Fruit fly (Drosophila melanogaster) whole organism, prepupa: ENCODE measurements around the gene CG6325.
A peak's percentile ranks its signal among the peaks of the same experiment; 100 is the strongest.

ENCODE experiments used
- CG11294 ChIP-seq: fragments of 200-800 bp; sonication (Bioruptor generic); IDR thresholded peaks from 2 replicates; pipeline ENCODE4 v1.3.6; 2022; ENCODE audit warnings: missing biosample characterization, missing genetic modification characterization
- CG11762 ChIP-seq: fragments of 200-800 bp; sonication (Bioruptor generic); optimal IDR thresholded peaks from 3 replicates; lab custom pipeline; 2016; ENCODE audit warnings: missing biosample characterization, missing genetic modification characterization; ENCODE audit not compliant: insufficient read depth
- CG15336 ChIP-seq: fragments of 200-800 bp; sonication (Bioruptor generic); IDR thresholded peaks from 2 replicates; pipeline ENCODE4 v1.3.6; 2022; ENCODE audit warnings: missing biosample characterization, missing genetic modification characterization
- CG3032 ChIP-seq: fragments of 200-800 bp; optimal IDR thresholded peaks from 2 replicates; lab custom pipeline; 2019; ENCODE audit warnings: missing biosample characterization, mild to moderate bottlenecking, missing genetic modification characterization, moderate library complexity
- CG31627 ChIP-seq: fragments of 200-800 bp; sonication (Bioruptor generic); optimal IDR thresholded peaks from 3 replicates; lab custom pipeline; 2016; ENCODE audit warnings: missing biosample characterization, missing genetic modification characterization
- CG32006 ChIP-seq: fragments of 200-800 bp; sonication (Bioruptor generic); optimal IDR thresholded peaks from 3 replicates; lab custom pipeline; 2017; ENCODE audit warnings: missing biosample characterization, mild to moderate bottlenecking, missing genetic modification characterization
- CG6163 ChIP-seq: fragments of 200-800 bp; sonication (Bioruptor generic); IDR thresholded peaks from 3 replicates; pipeline ENCODE4 v1.3.6; 2022; ENCODE audit warnings: missing biosample characterization, missing genetic modification characterization
- CG6792 ChIP-seq: fragments of 200-800 bp; sonication (Bioruptor generic); optimal IDR thresholded peaks from 3 replicates; lab custom pipeline; 2016; ENCODE audit warnings: missing biosample characterization, missing genetic modification characterization
- CG8632 ChIP-seq: fragments of 200-800 bp; sonication (Bioruptor generic); optimal IDR thresholded peaks from 3 replicates; lab custom pipeline; 2016; ENCODE audit warnings: missing biosample characterization, missing genetic modification characterization
- Eip75B ChIP-seq: fragments of 200-800 bp; sonication (Bioruptor generic); optimal IDR thresholded peaks from 3 replicates; lab custom pipeline; 2016; ENCODE audit warnings: missing biosample characterization, missing genetic modification characterization
- Eip78C ChIP-seq: fragments of 200-800 bp; sonication (Bioruptor generic); peaks from one replicate; lab custom pipeline; 2016; ENCODE audit warnings: missing biosample characterization, missing genetic modification characterization
- Eip93F ChIP-seq: fragments of 200-800 bp; sonication (Bioruptor generic); optimal IDR thresholded peaks from 2 replicates; lab custom pipeline; 2016; ENCODE audit warnings: missing biosample characterization, mild to moderate bottlenecking, missing genetic modification characterization
- Ets96B ChIP-seq: fragments of 200-800 bp; optimal IDR thresholded peaks from 2 replicates; lab custom pipeline; 2019; ENCODE audit warnings: missing biosample characterization, mild to moderate bottlenecking, missing genetic modification characterization, moderate library complexity
- Gug ChIP-seq: fragments of 200-800 bp; sonication (Bioruptor generic); IDR thresholded peaks from 2 replicates; pipeline ENCODE4 v1.3.6; 2022; ENCODE audit warnings: missing biosample characterization, missing genetic modification characterization
- Hr39 ChIP-seq: fragments of 200-800 bp; sonication (Bioruptor generic); optimal IDR thresholded peaks from 2 replicates; lab custom pipeline; 2016; ENCODE audit warnings: missing biosample characterization, missing genetic modification characterization
- Hr4 ChIP-seq: fragments of 200-800 bp; sonication (Bioruptor generic); optimal IDR thresholded peaks from 3 replicates; lab custom pipeline; 2016; ENCODE audit warnings: missing biosample characterization, missing genetic modification characterization
- Lpt ChIP-seq: fragments of 200-800 bp; sonication (Bioruptor generic); optimal IDR thresholded peaks from 3 replicates; lab custom pipeline; 2016; ENCODE audit warnings: missing biosample characterization, missing genetic modification characterization
- Met ChIP-seq: fragments of 200-800 bp; sonication (Bioruptor generic); optimal IDR thresholded peaks from 3 replicates; lab custom pipeline; 2016; ENCODE audit warnings: missing biosample characterization, missing genetic modification characterization
- OdsH ChIP-seq: fragments of 200-800 bp; sonication (Bioruptor generic); optimal IDR thresholded peaks from 3 replicates; lab custom pipeline; 2016; ENCODE audit warnings: missing biosample characterization, missing genetic modification characterization
- Smox ChIP-seq: fragments of 200-800 bp; sonication (Bioruptor generic); optimal IDR thresholded peaks from 3 replicates; lab custom pipeline; 2016; ENCODE audit warnings: missing biosample characterization, missing genetic modification characterization
- Sox14 ChIP-seq: fragments of 200-800 bp; sonication (Bioruptor generic); optimal IDR thresholded peaks from 3 replicates; lab custom pipeline; 2016; ENCODE audit warnings: missing biosample characterization, missing genetic modification characterization
- achi ChIP-seq: fragments of 200-800 bp; sonication (Bioruptor generic); optimal IDR thresholded peaks from 3 replicates; lab custom pipeline; 2016; ENCODE audit warnings: missing biosample characterization, missing genetic modification characterization
- acj6 ChIP-seq: fragments of 200-800 bp; sonication (Bioruptor generic); optimal IDR thresholded peaks from 3 replicates; lab custom pipeline; 2016; ENCODE audit warnings: missing biosample characterization, missing genetic modification characterization
- cyc ChIP-seq: fragments of 200-800 bp; sonication (Bioruptor generic); optimal IDR thresholded peaks from 3 replicates; lab custom pipeline; 2016; ENCODE audit warnings: missing biosample characterization, missing genetic modification characterization
- eg ChIP-seq: fragments of 200-800 bp; sonication (Bioruptor generic); IDR thresholded peaks from 3 replicates; pipeline ENCODE4 v1.3.6; 2022; ENCODE audit warnings: missing biosample characterization, missing genetic modification characterization
- esn ChIP-seq: fragments of 200-800 bp; sonication (Bioruptor generic); optimal IDR thresholded peaks from 2 replicates; lab custom pipeline; 2016; ENCODE audit warnings: missing biosample characterization, mild to moderate bottlenecking, missing genetic modification characterization, moderate library complexity
- fd85E ChIP-seq: fragments of 200-800 bp; sonication (Bioruptor generic); optimal IDR thresholded peaks from 3 replicates; lab custom pipeline; 2016; ENCODE audit warnings: missing biosample characterization, missing genetic modification characterization
- fkh ChIP-seq: fragments of 200-800 bp; sonication (Bioruptor generic); optimal IDR thresholded peaks from 3 replicates; lab custom pipeline; 2017; ENCODE audit warnings: missing biosample characterization, mild to moderate bottlenecking, missing genetic modification characterization, moderate library complexity
- salr ChIP-seq, 2 experiments: fragments of 200-800 bp; sonication (Bioruptor generic); optimal IDR thresholded peaks; 3 replicates each; lab custom pipeline; 2016 to 2018; ENCODE audit warnings: missing biosample characterization in 2 of 2, missing genetic modification characterization in 2 of 2, mild to moderate bottlenecking in 1 of 2
- ss ChIP-seq, 2 experiments: fragments of 200-800 bp; sonication (Bioruptor generic); optimal IDR thresholded peaks; 2 replicates in 1 of 2; 3 replicates in 1 of 2; lab custom pipeline; 2017 to 2018; ENCODE audit warnings: mild to moderate bottlenecking in 2 of 2, missing biosample characterization in 2 of 2, missing genetic modification characterization in 2 of 2, moderate library complexity in 1 of 2
- svp ChIP-seq: fragments of 200-800 bp; sonication (Bioruptor generic); peaks from one replicate; lab custom pipeline; 2016; ENCODE audit warnings: missing biosample characterization, missing genetic modification characterization
- vri ChIP-seq: fragments of 200-800 bp; sonication (Bioruptor generic); optimal IDR thresholded peaks from 3 replicates; lab custom pipeline; 2016; ENCODE audit warnings: missing biosample characterization, mild to moderate bottlenecking, missing genetic modification characterization

CG6325 gene

DNA sequence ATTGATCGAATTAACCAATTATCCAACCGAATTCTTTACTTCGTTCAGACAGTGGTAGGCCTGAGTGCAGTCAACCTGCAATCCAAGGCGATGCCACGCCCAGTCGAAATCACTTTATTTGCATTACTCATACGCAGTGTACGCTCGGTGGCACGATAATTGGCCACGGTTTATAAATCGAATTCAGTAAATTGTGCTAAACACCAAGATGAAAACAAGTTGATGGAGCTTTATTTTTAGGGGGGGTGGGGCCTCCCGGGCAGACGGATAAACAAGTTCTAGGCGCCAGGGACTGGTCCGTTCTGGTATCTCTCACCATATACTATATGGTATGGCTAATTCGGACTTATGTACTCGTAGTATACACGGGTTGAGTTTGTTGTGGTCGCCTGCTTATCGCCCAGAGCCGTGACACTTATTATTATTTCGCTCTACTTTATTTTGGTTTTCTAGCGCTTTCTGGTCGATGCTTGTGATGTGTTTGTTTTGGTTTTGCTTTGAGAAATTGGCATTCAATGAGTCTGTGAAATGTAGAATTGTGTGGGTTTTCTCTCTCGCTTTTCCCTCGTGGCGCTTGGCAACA is 11.8 kb downstream of the CG6325 start:
- TF ChIP-seq cyc (GFP tag; lab: Kevin White, UChicago) (no peak), fd85E (GFP tag; lab: Kevin White, UChicago) (no peak), achi (GFP tag; lab: Kevin White, UChicago) (no peak), Eip93F (GFP tag; lab: Kevin White, UChicago) (no peak), salr (GFP tag; optimal IDR thresholded peaks at IDR 0.05; lab: Kevin White, UChicago) (no peak), CG3032 (tag; lab: Kevin White, UChicago) (no peak), Hr39 (no peak), CG11762 (GFP tag; lab: Kevin White, UChicago) (no peak), ss (GFP tag; optimal IDR thresholded peaks at IDR 0.05; lab: Kevin White, UChicago) (no peak), CG6792 (no peak), OdsH (GFP tag; lab: Kevin White, UChicago) (no peak), CG32006 (GFP tag; lab: Kevin White, UChicago) (no peak)

DNA sequence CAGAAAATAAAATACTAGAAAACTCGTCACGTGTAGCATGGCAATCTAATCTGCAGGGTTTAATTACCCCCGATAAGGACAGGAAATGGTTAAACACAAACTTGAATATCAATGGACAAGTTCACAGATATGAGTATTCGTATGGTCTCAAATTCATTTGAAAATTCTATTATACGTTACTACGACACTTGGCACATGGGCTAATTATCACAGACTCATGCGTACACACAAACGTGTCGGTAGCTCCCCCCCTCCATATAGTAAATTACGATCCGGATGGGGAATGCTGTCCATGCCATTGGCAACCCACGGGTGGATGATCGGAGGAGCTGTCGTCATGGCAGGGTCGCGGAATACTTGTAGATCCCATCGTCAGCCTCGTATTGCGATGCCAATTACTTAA is 12.7 kb downstream of the CG6325 start:
- TF ChIP-seq vri (GFP tag; lab: Kevin White, UChicago) (peak; percentile 50), Eip93F (GFP tag; lab: Kevin White, UChicago) (no peak), CG6163 (GFP tag; lab: Robert Waterston, UW) (no peak), Hr4 (GFP tag; lab: Kevin White, UChicago) (no peak), Lpt (GFP tag; lab: Kevin White, UChicago) (no peak)

DNA sequence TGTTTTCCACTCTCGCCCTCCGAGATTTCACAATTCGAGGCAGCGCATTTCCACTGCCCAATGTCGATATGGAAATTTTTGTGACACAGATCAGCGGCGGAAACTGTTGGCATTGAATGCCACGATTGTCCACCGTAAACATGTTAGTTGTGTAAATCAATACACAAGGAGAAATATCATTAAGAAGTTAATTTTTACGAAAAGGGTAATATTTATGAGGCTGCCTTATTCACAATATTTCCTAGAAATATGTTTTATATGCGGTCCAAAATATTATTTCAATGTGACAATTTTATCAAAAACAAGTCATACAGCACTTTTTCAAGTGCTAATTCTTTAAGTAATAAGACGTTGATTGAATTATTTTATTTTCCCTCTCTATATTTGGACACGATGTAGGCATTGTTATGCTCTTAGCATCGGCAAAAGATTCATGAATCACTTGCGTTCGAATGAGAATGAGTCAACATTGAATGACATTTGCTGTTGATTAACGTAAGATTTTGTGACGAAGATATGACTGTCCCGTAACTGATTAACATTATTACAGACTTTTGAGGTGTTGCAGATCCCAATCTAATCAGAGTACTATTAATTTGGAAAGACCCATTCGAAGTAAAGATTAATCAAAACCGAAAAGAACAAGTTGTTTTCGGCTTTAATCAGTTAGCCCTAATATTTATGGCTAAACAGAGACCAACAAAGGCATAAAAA is 13.3 kb downstream of the CG6325 start:
- TF ChIP-seq CG8632 (peak; percentile 33), CG11294 (GFP tag; lab: Robert Waterston, UW) (0 out of 2 replicates have a peak, but pooled peaks have one; percentile 16), CG31627 (GFP tag; lab: Kevin White, UChicago) (peak; percentile 14), Eip75B (GFP tag; lab: Kevin White, UChicago) (no peak), vri (GFP tag; lab: Kevin White, UChicago) (peak; percentile 84), eg (GFP tag; lab: Robert Waterston, UW) (peak; percentile 63; the same call in 2 of the 3 replicates), CG15336 (peak; percentile 47), Eip78C (GFP tag; lab: Kevin White, UChicago) (peak; percentile 40), fkh (GFP tag; lab: Kevin White, UChicago) (peak; percentile 78), CG6163 (GFP tag; lab: Robert Waterston, UW) (no peak; the same call in 1 of the 3 replicates), Hr4 (GFP tag; lab: Kevin White, UChicago) (peak; percentile 44), CG32006 (GFP tag; lab: Kevin White, UChicago) (no peak), Gug (0 out of 2 replicates have a peak, but pooled peaks have one; percentile 30), Sox14 (GFP tag; lab: Kevin White, UChicago) (no peak), esn (GFP tag; lab: Kevin White, UChicago) (peak; percentile 45), CG3032 (tag; lab: Kevin White, UChicago) (peak; percentile 24), Ets96B (peak; percentile 20), Met (GFP tag; lab: Kevin White, UChicago) (peak; percentile 11), acj6 (GFP tag; lab: Kevin White, UChicago) (peak; percentile 10)

DNA sequence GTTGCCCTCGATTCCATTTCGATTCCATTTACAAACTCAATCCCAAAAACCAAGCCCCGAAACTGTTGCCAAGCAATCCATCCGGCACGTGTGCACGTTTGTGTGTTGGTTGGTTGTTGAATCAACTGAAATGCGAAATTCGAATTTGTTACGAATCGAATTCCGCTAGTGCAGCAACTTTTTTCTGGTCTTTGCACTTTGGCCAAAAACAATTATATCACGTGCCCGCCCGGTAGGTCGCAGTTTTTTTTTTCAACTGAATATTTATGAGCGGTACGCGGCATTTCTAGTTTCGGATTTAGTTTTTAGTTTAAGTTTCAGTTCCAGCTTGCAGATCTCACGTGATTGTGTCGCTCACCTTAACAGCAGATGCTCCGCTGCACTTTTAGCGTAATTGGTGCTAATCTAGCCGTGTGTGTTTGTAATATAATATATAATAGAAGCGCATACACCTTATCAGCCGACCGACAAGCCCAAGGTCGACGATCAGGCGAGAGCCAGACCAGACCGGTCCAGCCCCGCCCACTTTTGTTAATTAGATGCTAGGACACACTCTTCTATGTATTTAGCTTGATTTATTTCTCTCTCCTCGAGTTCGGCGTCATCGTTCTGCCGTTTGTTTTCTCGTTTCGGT is 13.9 kb downstream of the CG6325 start:
- no peak for TF ChIP-seq CG32006 (GFP tag; lab: Kevin White, UChicago)
- TF ChIP-seq svp (GFP tag; lab: Kevin White, UChicago): peak; percentile 55
- no peak for TF ChIP-seq CG8632
- TF ChIP-seq Ets96B: no peak
- no peak for TF ChIP-seq Smox
- TF ChIP-seq CG31627 (GFP tag; lab: Kevin White, UChicago): no peak
